Fruit fly (Drosophila melanogaster) whole organism, embryonic: ENCODE data around the gene CG6688.

Experiments
- CG10209 ChIP-seq: fragments of 200-800 bp; sonication (Bioruptor generic); optimal IDR thresholded peaks from 3 replicates; lab custom pipeline; 2017; ENCODE audit warnings: missing biosample characterization, mild to moderate bottlenecking, missing genetic modification characterization, missing genetic modification reagents
- CG10431 ChIP-seq: fragments of 200-800 bp; sonication (Bioruptor generic); optimal IDR thresholded peaks from 3 replicates; lab custom pipeline; 2018; ENCODE audit warnings: missing biosample characterization, mild to moderate bottlenecking, missing genetic modification characterization
- CG10959 ChIP-seq: fragments of 200-800 bp; sonication (Bioruptor generic); IDR thresholded peaks from 2 replicates; pipeline ENCODE4 v1.3.6; 2022; ENCODE audit warnings: missing biosample characterization, missing genetic modification characterization
- CG10979 ChIP-seq: fragments of 200-800 bp; sonication (Bioruptor generic); optimal IDR thresholded peaks from 2 replicates; lab custom pipeline; 2018; ENCODE audit warnings: missing biosample characterization, mild to moderate bottlenecking, missing genetic modification characterization, moderate library complexity
- CG11695 ChIP-seq: fragments of 200-800 bp; sonication (Bioruptor generic); IDR thresholded peaks from 3 replicates; pipeline ENCODE4 v1.3.6; 2022; ENCODE audit warnings: missing biosample characterization, missing genetic modification characterization
- CG11696 ChIP-seq: fragments of 200-800 bp; sonication (Bioruptor generic); IDR thresholded peaks from 2 replicates; pipeline ENCODE4 v1.3.6; 2022; ENCODE audit warnings: missing biosample characterization, missing genetic modification characterization
- CG12744 ChIP-seq: fragments of 200-800 bp; sonication (Bioruptor generic); optimal IDR thresholded peaks from 2 replicates; lab custom pipeline; 2016; ENCODE audit warnings: missing biosample characterization, missing genetic modification characterization
- CG1529 ChIP-seq: fragments of 200-800 bp; sonication (Bioruptor generic); optimal IDR thresholded peaks from 3 replicates; lab custom pipeline; 2018; ENCODE audit warnings: missing biosample characterization, missing genetic modification characterization
- CG16779 ChIP-seq: fragments of 200-800 bp; sonication (Bioruptor generic); IDR thresholded peaks from 2 replicates; pipeline ENCODE4 v1.3.6; 2022; ENCODE audit warnings: missing biosample characterization, missing genetic modification characterization
- CG17829 ChIP-seq: fragments of 200-800 bp; optimal IDR thresholded peaks from 2 replicates; lab custom pipeline; 2019; ENCODE audit warnings: missing biosample characterization, mild to moderate bottlenecking, missing genetic modification characterization, moderate library complexity
- CG18476 ChIP-seq: fragments of 200-800 bp; sonication (Bioruptor generic); optimal IDR thresholded peaks from 2 replicates; lab custom pipeline; 2016; ENCODE audit warnings: missing biosample characterization, mild to moderate bottlenecking, missing genetic modification characterization
- CG18764 ChIP-seq: fragments of 200-800 bp; sonication (Bioruptor generic); optimal IDR thresholded peaks from 3 replicates; lab custom pipeline; 2016; ENCODE audit warnings: missing biosample characterization, missing genetic modification characterization
- CG31224 ChIP-seq: fragments of 200-800 bp; sonication (Bioruptor generic); IDR thresholded peaks from 2 replicates; pipeline ENCODE4 v1.3.6; 2022; ENCODE audit warnings: missing biosample characterization, missing genetic modification characterization
- CG34376 ChIP-seq: fragments of 200-800 bp; sonication (Bioruptor generic); optimal IDR thresholded peaks from 2 replicates; lab custom pipeline; 2018; ENCODE audit warnings: missing biosample characterization, mild to moderate bottlenecking, missing genetic modification characterization
- CG3838 ChIP-seq: fragments of 200-800 bp; sonication (Bioruptor generic); optimal IDR thresholded peaks from 3 replicates; lab custom pipeline; 2016; ENCODE audit warnings: missing biosample characterization, missing genetic modification characterization
- CG4854 ChIP-seq: fragments of 200-800 bp; sonication (Bioruptor generic); optimal IDR thresholded peaks from 2 replicates; lab custom pipeline; 2016; ENCODE audit warnings: missing biosample characterization, missing genetic modification characterization, inconsistent platforms
- CG5180 ChIP-seq: fragments of 200-800 bp; sonication (Bioruptor generic); optimal IDR thresholded peaks from 3 replicates; lab custom pipeline; 2017; ENCODE audit warnings: missing biosample characterization, missing genetic modification characterization, mild to moderate bottlenecking, moderate library complexity, missing genetic modification reagents
- CG5245 ChIP-seq: fragments of 200-800 bp; sonication (Bioruptor generic); optimal IDR thresholded peaks from 3 replicates; lab custom pipeline; 2016; ENCODE audit warnings: missing biosample characterization, missing genetic modification characterization
- CG6791 ChIP-seq: fragments of 200-800 bp; sonication (Bioruptor generic); IDR thresholded peaks from 3 replicates; pipeline ENCODE4 v1.3.6; 2022; ENCODE audit warnings: missing biosample characterization, missing genetic modification characterization; ENCODE audit not compliant: partially characterized antibody
- CG7963 ChIP-seq: fragments of 200-800 bp; sonication (Bioruptor generic); IDR thresholded peaks from 3 replicates; pipeline ENCODE4 v1.3.6; 2022; ENCODE audit warnings: missing biosample characterization, missing genetic modification characterization; ENCODE audit not compliant: partially characterized antibody
- Camta ChIP-seq: fragments of 200-800 bp; sonication (Bioruptor generic); optimal IDR thresholded peaks from 2 replicates; lab custom pipeline; 2016; ENCODE audit warnings: missing biosample characterization, missing genetic modification characterization
- CrebB ChIP-seq: fragments of 200-800 bp; sonication (Bioruptor generic); optimal IDR thresholded peaks from 3 replicates; lab custom pipeline; 2018; ENCODE audit warnings: missing biosample characterization, mild to moderate bottlenecking, missing genetic modification characterization
- Dll ChIP-seq: fragments of 200-800 bp; sonication (Bioruptor generic); IDR thresholded peaks from 4 replicates; pipeline ENCODE4 v1.3.6; 2022; ENCODE audit warnings: missing biosample characterization, missing genetic modification characterization; ENCODE audit not compliant: partially characterized antibody
- Fer2 ChIP-seq: fragments of 200-800 bp; sonication (Bioruptor generic); optimal IDR thresholded peaks from 2 replicates; lab custom pipeline; 2018; ENCODE audit warnings: missing biosample characterization, mild to moderate bottlenecking, missing genetic modification characterization, moderate library complexity
- Gug ChIP-seq: fragments of 200-800 bp; sonication (Bioruptor generic); IDR thresholded peaks from 4 replicates; pipeline ENCODE4 v1.3.6; 2022; ENCODE audit warnings: missing biosample characterization, missing genetic modification characterization
- HLH4C ChIP-seq: fragments of 200-800 bp; sonication (Bioruptor generic); IDR thresholded peaks from 3 replicates; pipeline ENCODE4 v1.3.6; 2022; ENCODE audit warnings: missing biosample characterization, missing genetic modification characterization; ENCODE audit not compliant: partially characterized antibody
- HLHmδ ChIP-seq: fragments of 200-800 bp; sonication (Bioruptor generic); optimal IDR thresholded peaks from 2 replicates; lab custom pipeline; 2018; ENCODE audit warnings: missing biosample characterization, mild to moderate bottlenecking, missing genetic modification characterization, moderate library complexity
- NC2α ChIP-seq: fragments of 200-800 bp; sonication (Bioruptor generic); optimal IDR thresholded peaks from 2 replicates; lab custom pipeline; 2016; ENCODE audit warnings: missing biosample characterization, missing genetic modification characterization
- NFAT ChIP-seq: fragments of 200-800 bp; sonication (Bioruptor generic); IDR thresholded peaks from 2 replicates; pipeline ENCODE4 v1.3.6; 2022; ENCODE audit warnings: missing biosample characterization, missing genetic modification characterization
- NfI ChIP-seq: fragments of 200-800 bp; sonication (Bioruptor generic); optimal IDR thresholded peaks from 3 replicates; lab custom pipeline; 2018; ENCODE audit warnings: missing biosample characterization, mild to moderate bottlenecking, missing genetic modification characterization, moderate library complexity
- Ssrp ChIP-seq: fragments of 200-800 bp; sonication (Bioruptor generic); optimal IDR thresholded peaks from 2 replicates; lab custom pipeline; 2018; ENCODE audit warnings: missing biosample characterization, mild to moderate bottlenecking, missing genetic modification characterization, moderate library complexity
- Trl ChIP-seq, 3 experiments: fragments of >200 bp in 2 of 3; fragments of 200-800 bp in 1 of 3; sonication (Bioruptor generic) in 1 of 3; optimal IDR thresholded peaks; 2 replicates in 1 of 3; 3 replicates in 2 of 3; lab custom pipeline; 2016 to 2017; ENCODE audit warnings: missing biosample characterization in 1 of 3, missing genetic modification characterization in 1 of 3
- Xrp1 ChIP-seq: fragments of 200-800 bp; sonication (Bioruptor generic); IDR thresholded peaks from 2 replicates; pipeline ENCODE4 v1.3.6; 2022; ENCODE audit warnings: missing biosample characterization, missing genetic modification characterization
- ara ChIP-seq: fragments of 200-800 bp; sonication (Bioruptor generic); IDR thresholded peaks from 2 replicates; pipeline ENCODE4 v1.3.6; 2022; ENCODE audit warnings: missing biosample characterization, missing genetic modification characterization
- bcd ChIP-seq: fragments of 200-800 bp; sonication (Bioruptor generic); optimal IDR thresholded peaks from 2 replicates; lab custom pipeline; 2017; ENCODE audit warnings: missing biosample characterization, mild to moderate bottlenecking, missing genetic modification characterization
- cas ChIP-seq: fragments of 200-800 bp; sonication (Bioruptor generic); IDR thresholded peaks from 2 replicates; pipeline ENCODE4 v1.3.6; 2022; ENCODE audit warnings: missing biosample characterization, missing genetic modification characterization
- cg ChIP-seq: fragments of 200-800 bp; sonication (Bioruptor generic); optimal IDR thresholded peaks from 3 replicates; lab custom pipeline; 2019; ENCODE audit warnings: missing biosample characterization, mild to moderate bottlenecking, missing genetic modification characterization, moderate library complexity
- chif ChIP-seq, 2 experiments: fragments of 200-800 bp; sonication (Bioruptor generic); optimal IDR thresholded peaks; 3 replicates each; lab custom pipeline; 2016; ENCODE audit warnings: missing biosample characterization in 2 of 2, missing genetic modification characterization in 2 of 2
- crp ChIP-seq, 2 experiments: fragments of 200-800 bp; sonication (Bioruptor generic); optimal IDR thresholded peaks; 2 replicates in 1 of 2; 3 replicates in 1 of 2; lab custom pipeline; 2017; ENCODE audit warnings: missing biosample characterization in 2 of 2, missing genetic modification characterization in 2 of 2, mild to moderate bottlenecking in 1 of 2, moderate library complexity in 1 of 2
- dan ChIP-seq: fragments of 200-800 bp; sonication (Bioruptor generic); IDR thresholded peaks from 2 replicates; pipeline ENCODE4 v1.3.6; 2022; ENCODE audit warnings: missing biosample characterization, missing genetic modification characterization
- dpn ChIP-seq, 2 experiments: fragments of 200-800 bp; sonication (Bioruptor generic); optimal IDR thresholded peaks; 3 replicates each; lab custom pipeline; 2016; ENCODE audit warnings: missing biosample characterization in 2 of 2, missing genetic modification characterization in 2 of 2
- emc ChIP-seq: fragments of 200-800 bp; sonication (Bioruptor generic); optimal IDR thresholded peaks from 2 replicates; lab custom pipeline; 2016; ENCODE audit warnings: missing biosample characterization, missing genetic modification characterization
- grau ChIP-seq: fragments of 200-800 bp; optimal IDR thresholded peaks from 3 replicates; lab custom pipeline; 2019; ENCODE audit warnings: missing biosample characterization, mild to moderate bottlenecking, missing genetic modification characterization, moderate library complexity
- her ChIP-seq: fragments of 200-800 bp; sonication (Bioruptor generic); optimal IDR thresholded peaks from 2 replicates; lab custom pipeline; 2016; ENCODE audit warnings: missing biosample characterization, missing genetic modification characterization
- hth ChIP-seq: fragments of >200 bp; optimal IDR thresholded peaks from 2 replicates; lab custom pipeline; 2017; ENCODE audit warnings: inconsistent platforms
- luna ChIP-seq: fragments of 200-800 bp; sonication (Bioruptor generic); optimal IDR thresholded peaks from 2 replicates; lab custom pipeline; 2016; ENCODE audit warnings: missing biosample characterization, missing genetic modification characterization
- sd ChIP-seq: fragments of 200-800 bp; sonication (Bioruptor generic); optimal IDR thresholded peaks from 3 replicates; lab custom pipeline; 2018; ENCODE audit warnings: missing biosample characterization, mild to moderate bottlenecking, missing genetic modification characterization, moderate library complexity
- sima ChIP-seq: fragments of 200-800 bp; sonication (Bioruptor generic); optimal IDR thresholded peaks from 2 replicates; lab custom pipeline; 2016; ENCODE audit warnings: missing biosample characterization, missing genetic modification characterization
- sqz ChIP-seq: fragments of 200-800 bp; sonication (Bioruptor generic); optimal IDR thresholded peaks from 3 replicates; lab custom pipeline; 2018; ENCODE audit warnings: missing biosample characterization, mild to moderate bottlenecking, missing genetic modification characterization
- twi ChIP-seq: fragments of 200-800 bp; optimal IDR thresholded peaks from 2 replicates; lab custom pipeline; 2019; ENCODE audit warnings: missing biosample characterization, mild to moderate bottlenecking, missing genetic modification characterization, moderate library complexity

The CG6688 gene

DNA sequence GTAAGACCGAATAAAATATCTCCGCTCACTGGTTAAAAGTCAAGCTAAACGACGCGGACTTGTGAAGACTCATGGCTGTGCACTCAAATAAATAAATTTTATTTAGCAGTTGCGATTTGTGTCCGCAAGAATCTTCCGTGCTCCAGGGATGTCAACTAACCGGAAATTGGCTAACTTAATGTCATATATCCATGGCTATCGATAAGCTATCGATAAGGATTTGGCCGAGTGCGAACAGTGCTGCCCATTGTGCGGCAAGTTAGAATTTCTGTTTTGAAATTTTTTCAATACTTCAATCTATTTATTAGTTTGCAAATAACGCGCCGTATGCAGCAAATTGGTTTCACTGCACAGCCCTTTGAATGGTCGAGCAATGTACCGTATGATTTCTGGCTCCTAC is 41.7 kb downstream of the CG6688 start, which contains the start of gene p53 (continued):
- peak; percentile 80 for TF ChIP-seq CrebB (tag; lab: Kevin White, UChicago)
- peak; percentile 8 for TF ChIP-seq CG18476 (GFP tag; lab: Kevin White, UChicago)
- TF ChIP-seq CG10431 (GFP tag; lab: Kevin White, UChicago), result peak; percentile 32
- TF ChIP-seq emc (GFP tag; lab: Kevin White, UChicago), result peak; percentile 69
- TF ChIP-seq CG6791 (GFP tag; lab: Robert Waterston, UW), result peak; percentile 80
- TF ChIP-seq sima (GFP tag; lab: Kevin White, UChicago), result peak; percentile 16
- peak; percentile 32 for TF ChIP-seq NC2α
- peak; percentile 77 for TF ChIP-seq CG4854 (GFP tag; lab: Kevin White, UChicago)
- TF ChIP-seq HLH4C (GFP tag; lab: Robert Waterston, UW), result peak; percentile 64
- peak; percentile 63 for TF ChIP-seq CG18764 (GFP tag; lab: Kevin White, UChicago)
- no peak for TF ChIP-seq cg (GFP tag; lab: Kevin White, UChicago)
- TF ChIP-seq CG11695 (GFP tag; lab: Robert Waterston, UW), result no peak
- TF ChIP-seq bcd (GFP tag; lab: Kevin White, UChicago), result peak; percentile 89
- peak; percentile 30 for TF ChIP-seq CG17829 (tag; lab: Kevin White, UChicago)
- TF ChIP-seq CG7963 (GFP tag; lab: Robert Waterston, UW), result peak; percentile 44; the same call in 1 of the 3 replicates
- peak; percentile 91 for TF ChIP-seq NfI (GFP tag; lab: Kevin White, UChicago)
- TF ChIP-seq Trl (optimal IDR thresholded peaks at IDR 0.05; lab: Kevin White, UChicago), result no peak
- peak; percentile 75 for TF ChIP-seq Trl (GFP tag; optimal IDR thresholded peaks at IDR 0.05; lab: Kevin White, UChicago)
- TF ChIP-seq grau (tag; lab: Kevin White, UChicago), result peak; percentile 67
- TF ChIP-seq Gug (GFP tag; lab: Robert Waterston, UW), result no peak
- peak; percentile 71 for TF ChIP-seq CG10209 (GFP tag; lab: Kevin White, UChicago)
- peak; percentile 64 for TF ChIP-seq luna
- no peak for TF ChIP-seq hth (lab: Kevin White, UChicago)
- peak; percentile 57 for TF ChIP-seq Fer2 (tag; lab: Kevin White, UChicago)
- peak; percentile 49 for TF ChIP-seq CG10979 (tag; lab: Kevin White, UChicago)
- peak; percentile 78 for TF ChIP-seq CG12744
- TF ChIP-seq cas (GFP tag; lab: Robert Waterston, UW), result no peak
- TF ChIP-seq CG5180, result peak; percentile 51
- 0 out of 2 replicates have a peak, but pooled peaks have one; percentile 5 for TF ChIP-seq CG16779 (GFP tag; lab: Robert Waterston, UW)
- peak; percentile 67; the same call in 1 of the 2 replicates for TF ChIP-seq NFAT (GFP tag; lab: Robert Waterston, UW)
- peak; percentile 83 for TF ChIP-seq Camta
- peak; percentile 50 to 82 for TF ChIP-seq dpn (GFP tag; optimal IDR thresholded peaks at IDR 0.05; lab: Kevin White, UChicago)
- peak in 1 of 2 experiments; percentile 26 for TF ChIP-seq crp (GFP tag; optimal IDR thresholded peaks at IDR 0.05; lab: Kevin White, UChicago)
- TF ChIP-seq dan, result no peak
- TF ChIP-seq chif (GFP tag; optimal IDR thresholded peaks at IDR 0.05; lab: Kevin White, UChicago), result peak; percentile 48 to 79
- TF ChIP-seq sqz (GFP tag; lab: Kevin White, UChicago), result peak; percentile 45
- TF ChIP-seq CG11696 (GFP tag; lab: Robert Waterston, UW), result no peak
- TF ChIP-seq ara (GFP tag; lab: Robert Waterston, UW), result peak; percentile 54; the same call in 1 of the 2 replicates
- peak; percentile 78 for TF ChIP-seq CG34376 (GFP tag; lab: Kevin White, UChicago)
- peak; percentile 49 for TF ChIP-seq twi (tag; lab: Kevin White, UChicago)
- TF ChIP-seq sd (tag; lab: Kevin White, UChicago), result peak; percentile 4
- TF ChIP-seq CG5245, result peak; percentile 54
- TF ChIP-seq HLHmδ (GFP tag; lab: Kevin White, UChicago), result peak; percentile 91
- TF ChIP-seq Xrp1 (GFP tag; lab: Robert Waterston, UW), result no peak
- peak; percentile 60 for TF ChIP-seq CG1529 (GFP tag; lab: Kevin White, UChicago)
- 0 out of 2 replicates have a peak, but pooled peaks have one; percentile 32 for TF ChIP-seq CG31224 (GFP tag; lab: Robert Waterston, UW)
- no peak for TF ChIP-seq CG10959 (GFP tag; lab: Robert Waterston, UW)
- peak; percentile 48 for TF ChIP-seq Ssrp (tag; lab: Kevin White, UChicago)
- peak; percentile 68 for TF ChIP-seq her (GFP tag; lab: Kevin White, UChicago)
- peak; percentile 71 for TF ChIP-seq Dll (GFP tag; lab: Robert Waterston, UW)
- peak; percentile 38 for TF ChIP-seq CG3838 (GFP tag; lab: Kevin White, UChicago)
